Fruit fly (Drosophila melanogaster) S2 (cell line): ENCODE results near the gene Obp19a.

ENCODE experiments used
- CG8478 ChIP-seq: fragments of >200 bp; optimal IDR thresholded peaks from 2 replicates; lab custom pipeline; 2018
- CTCF ChIP-seq, 2 experiments: fragments of >200 bp; optimal IDR thresholded peaks; 2 replicates each; lab custom pipeline; 2018

dm6 chrX:20415444-20415843 lies at the start of gene Obp19a:
- TF ChIP-seq CG8478 (no peak), CTCF (optimal IDR thresholded peaks at IDR 0.05; lab: Kevin White, UChicago) (no peak)
